Worm (Caenorhabditis elegans) whole organism, L3 larva: ENCODE data around the gene col-38.

Experiments
- egl-5 ChIP-seq: fragments of 150-350 bp; optimal IDR thresholded peaks from 2 replicates; lab custom pipeline; 2017; ENCODE audit warnings: missing biosample characterization, missing genetic modification reagents, missing genetic modification characterization, inconsistent platforms
- ztf-4 ChIP-seq: fragments of 150-350 bp; optimal IDR thresholded peaks from 2 replicates; lab custom pipeline; 2014; ENCODE audit warnings: missing biosample characterization, missing genetic modification characterization

DNA sequence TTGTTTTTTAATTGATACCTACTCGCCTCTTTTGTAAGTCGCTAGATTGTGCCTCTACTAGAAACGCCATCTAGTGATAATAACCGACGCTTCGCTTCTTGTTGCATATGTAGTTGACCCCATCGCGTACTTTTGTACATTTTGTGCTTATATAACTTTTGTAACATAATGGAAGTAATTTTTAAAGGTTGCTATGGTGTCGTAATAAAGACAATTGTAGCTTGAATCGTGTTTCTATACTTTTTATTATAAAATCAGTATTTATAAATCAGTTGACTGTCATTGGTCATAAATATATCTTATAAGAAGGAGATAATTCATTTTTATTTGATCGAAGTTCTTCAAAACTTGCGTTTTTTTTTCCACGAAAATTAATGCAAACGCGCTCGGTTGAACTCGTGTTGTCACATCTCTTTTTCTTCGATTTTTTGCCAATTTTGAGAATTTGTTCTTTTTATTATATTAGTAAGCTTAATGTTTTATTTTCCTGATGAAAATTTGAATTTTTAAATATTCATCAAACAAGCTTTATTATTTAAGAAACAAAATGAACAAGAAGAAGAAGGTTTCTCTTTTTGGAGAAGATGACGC lies 8.7 kb upstream of the col-38 start, which contains the start of gene F54C9.9:
- TF ChIP-seq egl-5 (tag; lab: Kevin White, UChicago) (no peak), ztf-4 (tag; lab: Kevin White, UChicago) (no peak)
